Worm (Caenorhabditis elegans) whole organism, L1 larva: ENCODE measurements around the gene K08D9.6.

Experiments used
- aha-1 ChIP-seq: fragments of 150-350 bp; optimal IDR thresholded peaks from 2 replicates; lab custom pipeline; 2014; ENCODE audit warnings: missing biosample characterization, missing genetic modification characterization
- aly-2 ChIP-seq: fragments of 150-350 bp; optimal IDR thresholded peaks from 2 replicates; lab custom pipeline; 2014; ENCODE audit warnings: missing biosample characterization, missing genetic modification characterization
- ceh-90 ChIP-seq: sonication (generic microtip); optimal IDR thresholded peaks from 2 replicates; lab custom pipeline; 2016; ENCODE audit warnings: missing genetic modification characterization, missing compliant biosample characterization
- dpl-1 ChIP-seq, 3 experiments: fragments of 150-350 bp in 2 of 3; sonication (generic microtip) in 1 of 3; optimal IDR thresholded peaks; 2 replicates each; lab custom pipeline; 2014 to 2017; ENCODE audit warnings: missing biosample characterization in 3 of 3, missing genetic modification characterization in 3 of 3, missing genetic modification reagents in 3 of 3
- dsc-1 ChIP-seq: sonication (generic microtip); optimal IDR thresholded peaks from 2 replicates; lab custom pipeline; 2016; ENCODE audit warnings: mild to moderate bottlenecking, missing genetic modification characterization, missing compliant biosample characterization
- egl-27 ChIP-seq, 2 experiments: fragments of 150-350 bp in 1 of 2; sonication (generic microtip); optimal IDR thresholded peaks; 3 replicates each; lab custom pipeline; 2017 to 2018; ENCODE audit warnings: missing biosample characterization in 2 of 2, missing genetic modification characterization in 2 of 2, missing genetic modification reagents in 2 of 2
- elt-3 ChIP-seq, 6 experiments: fragments of 150-350 bp in 1 of 6; sonication (generic microtip); optimal IDR thresholded peaks; 2 replicates each; lab custom pipeline; 2017 to 2018; ENCODE audit warnings: missing biosample characterization in 6 of 6, missing genetic modification characterization in 6 of 6, inconsistent platforms in 1 of 6
- hlh-17 ChIP-seq: fragments of 200-800 bp; sonication (Bioruptor generic); optimal IDR thresholded peaks from 2 replicates; lab custom pipeline; 2018; ENCODE audit warnings: missing genetic modification characterization, mild to moderate bottlenecking, missing compliant biosample characterization, moderate library complexity, borderline replicate concordance
- hlh-4 ChIP-seq: sonication (generic microtip); optimal IDR thresholded peaks from 2 replicates; lab custom pipeline; 2016; ENCODE audit warnings: mild to moderate bottlenecking, missing genetic modification characterization, missing compliant biosample characterization
- irx-1 ChIP-seq: sonication (generic microtip); optimal IDR thresholded peaks from 2 replicates; lab custom pipeline; 2016; ENCODE audit warnings: missing genetic modification characterization, missing compliant biosample characterization
- lir-3 ChIP-seq: sonication (generic microtip); optimal IDR thresholded peaks from 2 replicates; lab custom pipeline; 2016; ENCODE audit warnings: mild to moderate bottlenecking, missing genetic modification characterization, moderate library complexity, missing compliant biosample characterization; ENCODE audit not compliant: poor library complexity
- mab-9 ChIP-seq: fragments of 200-800 bp; sonication (Bioruptor generic); IDR thresholded peaks from 2 replicates; pipeline ENCODE4 v1.3.6; 2022; ENCODE audit warnings: missing genetic modification reagents, missing genetic modification characterization, missing compliant biosample characterization
- nhr-11 ChIP-seq: fragments of 150-350 bp; optimal IDR thresholded peaks from 2 replicates; lab custom pipeline; 2014; ENCODE audit warnings: missing biosample characterization, missing genetic modification characterization
- nhr-12 ChIP-seq: sonication (generic microtip); optimal IDR thresholded peaks from 2 replicates; lab custom pipeline; 2017; ENCODE audit warnings: missing biosample characterization, missing genetic modification characterization
- nhr-19 ChIP-seq: fragments of 200-800 bp; sonication (Bioruptor generic); conservative IDR thresholded peaks from 2 replicates; pipeline ENCODE4 v1.3.6; 2022; ENCODE audit warnings: missing genetic modification characterization, missing compliant biosample characterization
- nhr-20 ChIP-seq: sonication (generic microtip); optimal IDR thresholded peaks from 2 replicates; lab custom pipeline; 2016; ENCODE audit warnings: mild to moderate bottlenecking, missing genetic modification characterization, missing compliant biosample characterization
- nhr-28 ChIP-seq: fragments of 150-350 bp; optimal IDR thresholded peaks from 2 replicates; lab custom pipeline; 2014; ENCODE audit warnings: missing biosample characterization, missing genetic modification characterization
- nhr-47 ChIP-seq: sonication (generic microtip); optimal IDR thresholded peaks from 2 replicates; lab custom pipeline; 2016; ENCODE audit warnings: mild to moderate bottlenecking, missing genetic modification characterization, moderate library complexity, missing compliant biosample characterization
- nhr-76 ChIP-seq: sonication (generic microtip); optimal IDR thresholded peaks from 2 replicates; lab custom pipeline; 2017; ENCODE audit warnings: missing biosample characterization, missing genetic modification characterization
- nhr-77 ChIP-seq: fragments of 150-350 bp; optimal IDR thresholded peaks from 2 replicates; lab custom pipeline; 2014; ENCODE audit warnings: missing biosample characterization, missing genetic modification characterization
- nhr-84 ChIP-seq: sonication (generic microtip); optimal IDR thresholded peaks from 2 replicates; lab custom pipeline; 2017; ENCODE audit warnings: missing biosample characterization, missing genetic modification characterization
- nhr-90 ChIP-seq: sonication (generic microtip); optimal IDR thresholded peaks from 2 replicates; lab custom pipeline; 2016; ENCODE audit warnings: mild to moderate bottlenecking, missing genetic modification characterization, missing compliant biosample characterization; ENCODE audit not compliant: poor library complexity
- pag-3 ChIP-seq: sonication (generic microtip); optimal IDR thresholded peaks from 2 replicates; lab custom pipeline; 2017; ENCODE audit warnings: missing genetic modification characterization, mild to moderate bottlenecking, missing compliant biosample characterization, antibody characterized with exemption, borderline replicate concordance; ENCODE audit not compliant: insufficient read depth
- pqm-1 ChIP-seq: sonication (generic microtip); optimal IDR thresholded peaks from 3 replicates; lab custom pipeline; 2017; ENCODE audit warnings: missing biosample characterization, missing genetic modification characterization
- rnt-1 ChIP-seq: sonication (generic microtip); optimal IDR thresholded peaks from 2 replicates; lab custom pipeline; 2016; ENCODE audit warnings: mild to moderate bottlenecking, missing genetic modification characterization, moderate library complexity, missing compliant biosample characterization
- snu-23 ChIP-seq: sonication (generic microtip); optimal IDR thresholded peaks from 2 replicates; lab custom pipeline; 2016; ENCODE audit warnings: missing genetic modification characterization, missing compliant biosample characterization
- sox-4 ChIP-seq: sonication (generic microtip); optimal IDR thresholded peaks from 2 replicates; lab custom pipeline; 2016; ENCODE audit warnings: missing genetic modification characterization, missing compliant biosample characterization
- sptf-1 ChIP-seq: fragments of 150-350 bp; optimal IDR thresholded peaks from 2 replicates; lab custom pipeline; 2014; ENCODE audit warnings: missing biosample characterization, missing genetic modification characterization
- swsn-7 ChIP-seq: sonication (generic microtip); optimal IDR thresholded peaks from 2 replicates; lab custom pipeline; 2016; ENCODE audit warnings: missing genetic modification characterization, missing compliant biosample characterization
- tbx-2 ChIP-seq: sonication (generic microtip); optimal IDR thresholded peaks from 2 replicates; lab custom pipeline; 2016; ENCODE audit warnings: missing genetic modification characterization, missing compliant biosample characterization
- unc-30 ChIP-seq: sonication (generic microtip); optimal IDR thresholded peaks from 2 replicates; lab custom pipeline; 2017; ENCODE audit warnings: missing biosample characterization, missing genetic modification characterization
- vab-15 ChIP-seq: sonication (generic microtip); optimal IDR thresholded peaks from 2 replicates; lab custom pipeline; 2017; ENCODE audit warnings: missing genotype, mild to moderate bottlenecking, missing genetic modification characterization, missing compliant biosample characterization
- xbp-1 ChIP-seq: sonication (generic microtip); optimal IDR thresholded peaks from 2 replicates; lab custom pipeline; 2016; ENCODE audit warnings: missing genetic modification characterization, missing compliant biosample characterization
- zip-4 ChIP-seq: fragments of 200-800 bp; sonication (Bioruptor generic); optimal IDR thresholded peaks from 2 replicates; lab custom pipeline; 2018; ENCODE audit warnings: mild to moderate bottlenecking, missing genetic modification characterization, moderate library complexity, missing compliant biosample characterization
- ztf-11 ChIP-seq, 2 experiments: sonication (generic microtip); optimal IDR thresholded peaks; 2 replicates each; lab custom pipeline; 2016 to 2017; ENCODE audit warnings: missing genetic modification characterization in 2 of 2, missing biosample characterization in 1 of 2, missing compliant biosample characterization in 1 of 2
- ztf-4 ChIP-seq: fragments of 150-350 bp; optimal IDR thresholded peaks from 2 replicates; lab custom pipeline; 2014; ENCODE audit warnings: missing biosample characterization, missing genetic modification characterization

The K08D9.6 gene

DNA sequence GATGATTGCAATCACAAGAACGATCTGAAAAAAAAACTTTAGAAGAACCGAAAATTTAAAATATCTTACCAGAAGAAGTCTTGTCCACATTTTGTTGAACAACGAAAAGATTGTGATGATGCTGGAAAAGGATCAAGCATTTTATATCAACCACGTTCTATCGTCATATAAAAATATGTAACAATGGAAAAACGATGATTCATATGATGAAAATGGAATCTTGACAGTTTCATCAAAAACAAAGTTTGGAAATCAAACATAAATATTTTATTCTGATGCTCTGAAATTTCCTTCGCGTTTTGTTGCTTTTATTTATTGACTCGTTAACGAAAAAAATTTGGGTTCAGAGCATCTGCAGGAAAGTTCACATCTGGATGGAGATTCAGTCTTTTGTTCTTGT lies 1.8 kb upstream of the K08D9.6 start, which contains the start of the genes K08D9.9 and str-16:
TSS of gene K08D9.9 (minus strand) at position 101 of the 400 bp plus-strand sequence.
TSS of gene str-16 (plus strand) at position 266 of the 400 bp plus-strand sequence.
- TF ChIP-seq lir-3 = no peak
- TF ChIP-seq rnt-1 (tag; lab: Kevin White, UChicago) = no peak
- no peak for TF ChIP-seq zip-4 (GFP tag; lab: Kevin White, UChicago)
- no peak for TF ChIP-seq sox-4 (tag; lab: Kevin White, UChicago)
- no peak for TF ChIP-seq snu-23 (GFP tag; lab: Kevin White, UChicago)
- no peak for TF ChIP-seq dsc-1 (tag; lab: Kevin White, UChicago)
- no peak for TF ChIP-seq egl-27 (tag; optimal IDR thresholded peaks at IDR 0.05; lab: Kevin White, UChicago)
- no peak for TF ChIP-seq xbp-1
- no peak for TF ChIP-seq sptf-1 (tag; lab: Kevin White, UChicago)
- TF ChIP-seq nhr-77 (tag; lab: Kevin White, UChicago) = no peak
- no peak for TF ChIP-seq nhr-12 (tag; lab: Kevin White, UChicago)

ce11 chrV:3230597-3230996 lies 4.2 kb downstream of the K08D9.6 start, which contains the start of gene K08D9.10:
K08D9.10 (plus strand) TSS chrV:3230897.
- TF ChIP-seq mab-9 (no peak), nhr-28 (tag; lab: Kevin White, UChicago) (no peak), sptf-1 (tag; lab: Kevin White, UChicago) (no peak), ztf-4 (tag; lab: Kevin White, UChicago) (no peak), nhr-90 (no peak), nhr-11 (tag; lab: Kevin White, UChicago) (no peak), nhr-12 (tag; lab: Kevin White, UChicago) (no peak), xbp-1 (no peak), sox-4 (tag; lab: Kevin White, UChicago) (no peak), nhr-47 (tag; lab: Kevin White, UChicago) (no peak), vab-15 (tag; lab: Kevin White, UChicago) (no peak), ztf-11 (tag; optimal IDR thresholded peaks at IDR 0.05; lab: Kevin White, UChicago) (no peak), pag-3 (tag; lab: Kevin White, UChicago) (no peak), nhr-76 (tag; lab: Kevin White, UChicago) (no peak), dpl-1 (GFP tag; optimal IDR thresholded peaks at IDR 0.05; lab: Kevin White, UChicago) (no peak), nhr-19 (no peak)

- TF ChIP-seq aha-1 (tag; lab: Kevin White, UChicago) (no peak), irx-1 (tag; lab: Kevin White, UChicago) (no peak), sox-4 (tag; lab: Kevin White, UChicago) (no peak), nhr-84 (tag; lab: Kevin White, UChicago) (no peak), rnt-1 (tag; lab: Kevin White, UChicago) (no peak), nhr-20 (no peak), pqm-1 (no peak), lir-3 (no peak), ceh-90 (tag; lab: Kevin White, UChicago) (no peak)
These were observed 4.6 kb downstream of the K08D9.6 start for ce11 chrV:3230150-3230549.

DNA sequence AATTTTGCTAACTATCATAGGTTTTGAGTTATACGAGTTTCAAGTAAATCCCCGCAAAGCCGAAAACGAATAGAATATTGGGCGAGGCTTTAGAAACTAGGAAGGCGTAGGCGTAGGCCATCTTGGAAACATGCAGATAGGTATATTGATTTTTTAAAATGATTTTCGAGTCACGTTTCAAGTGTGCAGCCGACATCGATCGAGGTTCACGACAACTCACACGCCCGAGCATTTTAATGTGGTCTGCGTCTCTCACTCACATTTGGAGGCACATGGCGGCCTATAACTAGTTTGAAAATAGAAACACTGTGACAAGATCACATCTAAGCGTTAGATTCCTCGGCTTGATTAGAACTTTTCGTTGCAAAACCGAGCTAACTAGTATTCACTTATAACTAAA lies 7.4 kb downstream of the K08D9.6 start, which contains the start of gene K08D9.2:
TSS of gene K08D9.2 (plus strand) at position 301 of the 400 bp plus-strand sequence.
- TF ChIP-seq swsn-7 (no peak), unc-30 (tag; lab: Kevin White, UChicago) (no peak), tbx-2 (no peak), aly-2 (tag; lab: Kevin White, UChicago) (no peak), hlh-4 (no peak), nhr-11 (tag; lab: Kevin White, UChicago) (no peak), nhr-20 (no peak), hlh-17 (GFP tag; lab: Kevin White, UChicago) (no peak), nhr-76 (tag; lab: Kevin White, UChicago) (no peak), elt-3 (tag; optimal IDR thresholded peaks at IDR 0.05; lab: Kevin White, UChicago) (no peak)
